Fruit fly (Drosophila melanogaster) whole organism, embryonic: ENCODE data around the gene CG43925.

Source experiments
- BEAF-32 ChIP-seq: fragments of 200-800 bp; sonication (Bioruptor generic); optimal IDR thresholded peaks from 3 replicates; lab custom pipeline; 2017; ENCODE audit warnings: missing biosample characterization, missing genetic modification characterization, mild to moderate bottlenecking, moderate library complexity, missing genetic modification reagents
- CG10565 ChIP-seq: fragments of 200-800 bp; sonication (Bioruptor generic); optimal IDR thresholded peaks from 3 replicates; lab custom pipeline; 2016; ENCODE audit warnings: missing biosample characterization, mild to moderate bottlenecking, missing genetic modification characterization
- CG13123 ChIP-seq: fragments of 200-800 bp; sonication (Bioruptor generic); optimal IDR thresholded peaks from 2 replicates; lab custom pipeline; 2016; ENCODE audit warnings: missing biosample characterization, missing genetic modification characterization
- CG13624 ChIP-seq: fragments of 200-800 bp; sonication (Bioruptor generic); optimal IDR thresholded peaks from 2 replicates; lab custom pipeline; 2016; ENCODE audit warnings: missing biosample characterization, missing genetic modification characterization
- CG14050 ChIP-seq: fragments of 200-800 bp; sonication (Bioruptor generic); IDR thresholded peaks from 3 replicates; pipeline ENCODE4 v1.3.6; 2022; ENCODE audit warnings: missing biosample characterization, missing genetic modification characterization
- CG1603 ChIP-seq: fragments of 200-800 bp; sonication (Bioruptor generic); optimal IDR thresholded peaks from 2 replicates; lab custom pipeline; 2019; ENCODE audit warnings: missing biosample characterization, mild to moderate bottlenecking, missing genetic modification characterization, moderate library complexity
- CG17568 ChIP-seq: fragments of 200-800 bp; sonication (Bioruptor generic); optimal IDR thresholded peaks from 2 replicates; lab custom pipeline; 2018; ENCODE audit warnings: missing biosample characterization, mild to moderate bottlenecking, missing genetic modification characterization, moderate library complexity
- CG17912 ChIP-seq: fragments of 200-800 bp; sonication (Bioruptor generic); optimal IDR thresholded peaks from 2 replicates; lab custom pipeline; 2018; ENCODE audit warnings: missing biosample characterization, mild to moderate bottlenecking, missing genetic modification characterization
- CG18476 ChIP-seq: fragments of 200-800 bp; sonication (Bioruptor generic); optimal IDR thresholded peaks from 2 replicates; lab custom pipeline; 2016; ENCODE audit warnings: missing biosample characterization, mild to moderate bottlenecking, missing genetic modification characterization
- CG18619 ChIP-seq: fragments of 200-800 bp; sonication (Bioruptor generic); optimal IDR thresholded peaks from 3 replicates; lab custom pipeline; 2017; ENCODE audit warnings: missing biosample characterization, mild to moderate bottlenecking, missing genetic modification characterization
- CG2875 ChIP-seq: fragments of 200-800 bp; sonication (Bioruptor generic); optimal IDR thresholded peaks from 2 replicates; lab custom pipeline; 2017; ENCODE audit warnings: missing biosample characterization, mild to moderate bottlenecking, missing genetic modification characterization, missing genetic modification reagents
- CG31388 ChIP-seq: fragments of 200-800 bp; sonication (Bioruptor generic); optimal IDR thresholded peaks from 2 replicates; lab custom pipeline; 2016; ENCODE audit warnings: missing biosample characterization, missing genetic modification characterization
- CG4707 ChIP-seq: fragments of 200-800 bp; sonication (Bioruptor generic); optimal IDR thresholded peaks from 2 replicates; lab custom pipeline; 2018; ENCODE audit warnings: missing biosample characterization, mild to moderate bottlenecking, missing genetic modification characterization, moderate library complexity
- CG7357 ChIP-seq: fragments of 200-800 bp; sonication (Bioruptor generic); IDR thresholded peaks from 3 replicates; pipeline ENCODE4 v1.3.6; 2022; ENCODE audit warnings: missing biosample characterization, missing genetic modification characterization
- CG7786 ChIP-seq: fragments of 200-800 bp; sonication (Bioruptor generic); optimal IDR thresholded peaks from 2 replicates; lab custom pipeline; 2016; ENCODE audit warnings: missing biosample characterization, missing genetic modification characterization
- CG9437 ChIP-seq: fragments of 200-800 bp; sonication (Bioruptor generic); optimal IDR thresholded peaks from 2 replicates; lab custom pipeline; 2018; ENCODE audit warnings: missing biosample characterization, mild to moderate bottlenecking, missing genetic modification characterization
- CrebB ChIP-seq: fragments of 200-800 bp; sonication (Bioruptor generic); optimal IDR thresholded peaks from 3 replicates; lab custom pipeline; 2018; ENCODE audit warnings: missing biosample characterization, mild to moderate bottlenecking, missing genetic modification characterization
- Drgx ChIP-seq: fragments of 200-800 bp; sonication (Bioruptor generic); IDR thresholded peaks from 2 replicates; pipeline ENCODE4 v1.3.6; 2022; ENCODE audit warnings: missing biosample characterization, missing genetic modification characterization
- Elba2 ChIP-seq: fragments of 200-800 bp; sonication (Bioruptor generic); optimal IDR thresholded peaks from 3 replicates; lab custom pipeline; 2016; ENCODE audit warnings: missing biosample characterization, missing genetic modification characterization
- Ets65A ChIP-seq: fragments of 200-800 bp; sonication (Bioruptor generic); peaks from one replicate; lab custom pipeline; 2016; ENCODE audit warnings: missing biosample characterization, missing genetic modification characterization
- Fer1 ChIP-seq: fragments of 200-800 bp; sonication (Bioruptor generic); optimal IDR thresholded peaks from 2 replicates; lab custom pipeline; 2017; ENCODE audit warnings: missing biosample characterization, mild to moderate bottlenecking, missing genetic modification characterization
- Hmx ChIP-seq: fragments of 200-800 bp; sonication (Bioruptor generic); optimal IDR thresholded peaks from 2 replicates; lab custom pipeline; 2016; ENCODE audit warnings: missing biosample characterization, missing genetic modification characterization
- Lim3 ChIP-seq: fragments of 200-800 bp; sonication (Bioruptor generic); IDR thresholded peaks from 2 replicates; pipeline ENCODE4 v1.3.6; 2022; ENCODE audit warnings: missing biosample characterization, missing genetic modification characterization
- MESR4 ChIP-seq: fragments of 200-800 bp; sonication (Bioruptor generic); optimal IDR thresholded peaks from 2 replicates; lab custom pipeline; 2018; ENCODE audit warnings: missing biosample characterization, mild to moderate bottlenecking, missing genetic modification characterization, moderate library complexity
- Mad ChIP-seq: fragments of 200-800 bp; sonication (Bioruptor generic); optimal IDR thresholded peaks from 2 replicates; lab custom pipeline; 2016; ENCODE audit warnings: missing biosample characterization, missing genetic modification characterization
- Meics ChIP-seq: fragments of 200-800 bp; sonication (Bioruptor generic); optimal IDR thresholded peaks from 2 replicates; lab custom pipeline; 2017; ENCODE audit warnings: missing biosample characterization, mild to moderate bottlenecking, missing genetic modification characterization
- NfI ChIP-seq: fragments of 200-800 bp; sonication (Bioruptor generic); optimal IDR thresholded peaks from 3 replicates; lab custom pipeline; 2018; ENCODE audit warnings: missing biosample characterization, mild to moderate bottlenecking, missing genetic modification characterization, moderate library complexity
- Opbp ChIP-seq: fragments of 200-800 bp; sonication (Bioruptor generic); IDR thresholded peaks from 3 replicates; pipeline ENCODE4 v1.3.6; 2022; ENCODE audit warnings: missing biosample characterization, missing genetic modification characterization; ENCODE audit not compliant: partially characterized antibody
- Rx ChIP-seq: fragments of 200-800 bp; sonication (Bioruptor generic); IDR thresholded peaks from 2 replicates; pipeline ENCODE4 v1.3.6; 2022; ENCODE audit warnings: missing biosample characterization, missing genetic modification characterization
- amos ChIP-seq: fragments of 200-800 bp; sonication (Bioruptor generic); IDR thresholded peaks from 2 replicates; pipeline ENCODE4 v1.3.6; 2022; ENCODE audit warnings: missing biosample characterization, missing genetic modification characterization; ENCODE audit not compliant: partially characterized antibody
- ara ChIP-seq: fragments of 200-800 bp; sonication (Bioruptor generic); IDR thresholded peaks from 2 replicates; pipeline ENCODE4 v1.3.6; 2022; ENCODE audit warnings: missing biosample characterization, missing genetic modification characterization
- caup ChIP-seq: fragments of 200-800 bp; sonication (Bioruptor generic); optimal IDR thresholded peaks from 3 replicates; lab custom pipeline; 2017; ENCODE audit warnings: missing biosample characterization, mild to moderate bottlenecking, missing genetic modification characterization, moderate library complexity; ENCODE audit not compliant: severe bottlenecking
- esg ChIP-seq: fragments of 200-800 bp; sonication (Bioruptor generic); conservative IDR thresholded peaks from 2 replicates; pipeline ENCODE4 v1.3.6; 2022; ENCODE audit warnings: missing biosample characterization, missing genetic modification characterization
- grn ChIP-seq: fragments of 200-800 bp; sonication (Bioruptor generic); optimal IDR thresholded peaks from 3 replicates; lab custom pipeline; 2017; ENCODE audit warnings: missing biosample characterization, missing genetic modification characterization
- hb ChIP-seq: fragments of 200-800 bp; sonication (Bioruptor generic); IDR thresholded peaks from 3 replicates; pipeline ENCODE4 v1.3.6; 2022; ENCODE audit warnings: missing biosample characterization, missing genetic modification characterization; ENCODE audit not compliant: partially characterized antibody
- kah ChIP-seq: fragments of 200-800 bp; sonication (Bioruptor generic); optimal IDR thresholded peaks from 2 replicates; lab custom pipeline; 2018; ENCODE audit warnings: missing biosample characterization, mild to moderate bottlenecking, missing genetic modification characterization
- mam ChIP-seq: fragments of 200-800 bp; sonication (Bioruptor generic); optimal IDR thresholded peaks from 3 replicates; lab custom pipeline; 2016; ENCODE audit warnings: missing biosample characterization, missing genetic modification characterization
- p53 ChIP-seq: fragments of 200-800 bp; sonication (Bioruptor generic); optimal IDR thresholded peaks from 2 replicates; lab custom pipeline; 2016; ENCODE audit warnings: missing biosample characterization, missing genetic modification characterization
- pzg ChIP-seq: fragments of 200-800 bp; sonication (Bioruptor generic); optimal IDR thresholded peaks from 3 replicates; lab custom pipeline; 2018; ENCODE audit warnings: missing biosample characterization, mild to moderate bottlenecking, missing genetic modification characterization, moderate library complexity
- ranshi ChIP-seq: fragments of 200-800 bp; sonication (Bioruptor generic); IDR thresholded peaks from 2 replicates; pipeline ENCODE4 v1.3.6; 2022; ENCODE audit warnings: missing biosample characterization, missing genetic modification characterization
- row ChIP-seq: fragments of 200-800 bp; sonication (Bioruptor generic); IDR thresholded peaks from 3 replicates; pipeline ENCODE4 v1.3.6; 2022; ENCODE audit warnings: missing biosample characterization, missing genetic modification characterization
- sc ChIP-seq, 3 experiments: fragments of >200 bp in 2 of 3; fragments of 200-800 bp in 1 of 3; sonication (Bioruptor generic) in 1 of 3; optimal IDR thresholded peaks; 2 replicates in 2 of 3; 3 replicates in 1 of 3; lab custom pipeline; 2017; ENCODE audit warnings: mild to moderate bottlenecking in 1 of 3, missing biosample characterization in 1 of 3, missing genetic modification characterization in 1 of 3, missing genetic modification reagents in 1 of 3
- scrt ChIP-seq: fragments of 200-800 bp; sonication (Bioruptor generic); optimal IDR thresholded peaks from 2 replicates; lab custom pipeline; 2018; ENCODE audit warnings: missing biosample characterization, mild to moderate bottlenecking, missing genetic modification characterization, moderate library complexity
- slp2 ChIP-seq: fragments of 200-800 bp; sonication (Bioruptor generic); optimal IDR thresholded peaks from 2 replicates; lab custom pipeline; 2016; ENCODE audit warnings: missing biosample characterization, missing genetic modification characterization
- sqz ChIP-seq: fragments of 200-800 bp; sonication (Bioruptor generic); optimal IDR thresholded peaks from 3 replicates; lab custom pipeline; 2018; ENCODE audit warnings: missing biosample characterization, mild to moderate bottlenecking, missing genetic modification characterization
- tgo ChIP-seq: fragments of 200-800 bp; sonication (Bioruptor generic); IDR thresholded peaks from 3 replicates; pipeline ENCODE4 v1.3.6; 2022; ENCODE audit warnings: missing biosample characterization, missing genetic modification characterization
- tll ChIP-seq, 2 experiments: fragments of 200-800 bp in 1 of 2; fragments of >200 bp in 1 of 2; sonication (Bioruptor generic) in 1 of 2; optimal IDR thresholded peaks; 2 replicates each; lab custom pipeline; 2017 to 2019; ENCODE audit warnings: missing biosample characterization in 2 of 2, missing genetic modification characterization in 2 of 2, mild to moderate bottlenecking in 1 of 2, moderate library complexity in 1 of 2
- tna ChIP-seq: fragments of 200-800 bp; sonication (Bioruptor generic); IDR thresholded peaks from 2 replicates; pipeline ENCODE4 v1.3.6; 2022; ENCODE audit warnings: missing biosample characterization, missing genetic modification characterization; ENCODE audit not compliant: partially characterized antibody
- vvl ChIP-seq: fragments of 200-800 bp; sonication (Bioruptor generic); IDR thresholded peaks from 2 replicates; pipeline ENCODE4 v1.3.6; 2022; ENCODE audit warnings: missing biosample characterization, missing genetic modification characterization
- wor ChIP-seq: fragments of 200-800 bp; sonication (Bioruptor generic); IDR thresholded peaks from 2 replicates; pipeline ENCODE4 v1.3.6; 2022; ENCODE audit warnings: missing biosample characterization, missing genetic modification characterization

Gene CG43925

dm6 chr2L:13191894-13192293, 15.7 kb downstream of the CG43925 start, which contains the start of the genes CG16974 and Edem2 (continued):
- TF ChIP-seq Hmx (GFP tag; lab: Kevin White, UChicago): no peak
- TF ChIP-seq hb: no peak
- TF ChIP-seq grn (GFP tag; lab: Kevin White, UChicago): no peak
- TF ChIP-seq sc (optimal IDR thresholded peaks at IDR 0.05; lab: Kevin White, UChicago): no peak
- TF ChIP-seq sc (GFP tag; optimal IDR thresholded peaks at IDR 0.05; lab: Kevin White, UChicago): no peak
- TF ChIP-seq slp2: no peak
- TF ChIP-seq Ets65A (GFP tag; lab: Kevin White, UChicago): peak; percentile 91
- peak; percentile 20; the same call in 1 of the 2 replicates for TF ChIP-seq wor
- peak; percentile 12 for TF ChIP-seq CrebB
- TF ChIP-seq CG31388 (GFP tag; lab: Kevin White, UChicago): peak; percentile 33
- peak; percentile 54 for TF ChIP-seq Mad (GFP tag; lab: Kevin White, UChicago)
- TF ChIP-seq tll (GFP tag; optimal IDR thresholded peaks at IDR 0.05; lab: Kevin White, UChicago): no peak
- TF ChIP-seq BEAF-32 (GFP tag; lab: Kevin White, UChicago): peak; percentile 56
- peak; percentile 49 for TF ChIP-seq Rx (GFP tag; lab: Robert Waterston, UW)
- no peak for TF ChIP-seq scrt (GFP tag; lab: Kevin White, UChicago)
- TF ChIP-seq row (GFP tag; lab: Robert Waterston, UW): peak; percentile 71
- peak; percentile 22 for TF ChIP-seq Elba2
- no peak for TF ChIP-seq Lim3 (GFP tag; lab: Robert Waterston, UW)
- TF ChIP-seq mam (GFP tag; lab: Kevin White, UChicago): peak; percentile 34
- peak; percentile 46; the same call in 1 of the 3 replicates for TF ChIP-seq CG7357 (GFP tag; lab: Robert Waterston, UW)
- no peak for TF ChIP-seq CG13624 (GFP tag; lab: Kevin White, UChicago)
- TF ChIP-seq Opbp: no peak
- TF ChIP-seq pzg (GFP tag; lab: Kevin White, UChicago): peak; percentile 77
- TF ChIP-seq CG9437 (GFP tag; lab: Kevin White, UChicago): peak; percentile 25
- TF ChIP-seq CG7786 (GFP tag; lab: Kevin White, UChicago): no peak
- TF ChIP-seq tna: no peak
- peak; percentile 86 for TF ChIP-seq vvl
- TF ChIP-seq CG2875 (GFP tag; lab: Kevin White, UChicago): no peak
- no peak for TF ChIP-seq Drgx (GFP tag; lab: Robert Waterston, UW)
- peak; percentile 81 for TF ChIP-seq tgo (GFP tag; lab: Robert Waterston, UW)
- TF ChIP-seq CG17568 (GFP tag; lab: Kevin White, UChicago): no peak
- TF ChIP-seq CG13123 (GFP tag; lab: Kevin White, UChicago): peak; percentile 64
- no peak for TF ChIP-seq ara
- no peak for TF ChIP-seq p53 (GFP tag; lab: Kevin White, UChicago)
- TF ChIP-seq CG18619 (GFP tag; lab: Kevin White, UChicago): no peak
- no peak for TF ChIP-seq CG17912 (GFP tag; lab: Kevin White, UChicago)
- TF ChIP-seq esg (GFP tag; lab: Robert Waterston, UW): peak; percentile 65
- TF ChIP-seq amos (GFP tag; lab: Robert Waterston, UW): no peak
- TF ChIP-seq NfI (GFP tag; lab: Kevin White, UChicago): no peak
- TF ChIP-seq Fer1: peak; percentile 67
- no peak for TF ChIP-seq CG1603 (tag; lab: Kevin White, UChicago)
- TF ChIP-seq caup (GFP tag; lab: Kevin White, UChicago): peak; percentile 64
- TF ChIP-seq Meics: no peak
- TF ChIP-seq CG4707 (GFP tag; lab: Kevin White, UChicago): no peak
- TF ChIP-seq CG10565 (GFP tag; lab: Kevin White, UChicago): no peak
- TF ChIP-seq CG18476: peak; percentile 80
- TF ChIP-seq CG14050 (GFP tag; lab: Robert Waterston, UW): peak; percentile 44; the same call in 2 of the 3 replicates
- TF ChIP-seq MESR4: peak; percentile 71
- no peak for TF ChIP-seq kah (GFP tag; lab: Kevin White, UChicago)
- TF ChIP-seq sqz (GFP tag; lab: Kevin White, UChicago): no peak
- TF ChIP-seq ranshi (GFP tag; lab: Robert Waterston, UW): peak; percentile 73; the same call in 1 of the 2 replicates
